Fruit fly (Drosophila melanogaster): ENCODE data around the gene okr.

- TF ChIP-seq CG31627 (GFP tag; optimal IDR thresholded peaks at IDR 0.05) (no peak), CG11762 (GFP tag; optimal IDR thresholded peaks at IDR 0.05; ENCODE audit: insufficient read depth) (no peak), Ets21C (GFP tag; optimal IDR thresholded peaks at IDR 0.05) (no peak), Sox102F (GFP tag; optimal IDR thresholded peaks at IDR 0.05) (no peak), CG16779 (tag; optimal IDR thresholded peaks at IDR 0.05) (no peak), Lpt (GFP tag; optimal IDR thresholded peaks at IDR 0.05) (no peak), CG6854 (GFP tag; optimal IDR thresholded peaks at IDR 0.05) (no peak), CG8319 (GFP tag; optimal IDR thresholded peaks at IDR 0.05) (no peak), esn (GFP tag; optimal IDR thresholded peaks at IDR 0.05) (peak; percentile 16), Met (GFP tag; optimal IDR thresholded peaks at IDR 0.05) (no peak), OdsH (GFP tag; optimal IDR thresholded peaks at IDR 0.05) (no peak), svp (GFP tag) (no peak)
Observed at dm6 chr2L:3022986-3023385, 30.4 kb upstream of the okr start, which contains the start of the genes alpha4GT1 and Prp40.
